Fruit fly (Drosophila melanogaster) whole organism: ENCODE results near the gene CG45690.

Experiments
- CG8478 ChIP-seq: fragments of >200 bp; optimal IDR thresholded peaks from 2 replicates; lab custom pipeline; 2018; ENCODE audit warnings: inconsistent platforms
- Dll ChIP-seq: fragments of >200 bp; optimal IDR thresholded peaks from 2 replicates; lab custom pipeline; 2017
- EcR ChIP-seq, 2 experiments: fragments of >200 bp; optimal IDR thresholded peaks; 2 replicates each; lab custom pipeline; 2017; ENCODE audit warnings: missing biosample characterization in 2 of 2, missing genetic modification characterization in 2 of 2, missing genetic modification reagents in 2 of 2
- pan ChIP-seq: fragments of >200 bp; optimal IDR thresholded peaks from 2 replicates; lab custom pipeline; 2017
- psq ChIP-seq: fragments of >200 bp; optimal IDR thresholded peaks from 2 replicates; lab custom pipeline; 2017
- usp ChIP-seq: fragments of >200 bp; optimal IDR thresholded peaks from 2 replicates; lab custom pipeline; 2017; ENCODE audit warnings: missing biosample characterization, missing genetic modification characterization, mixed read lengths

CG45690 gene

DNA sequence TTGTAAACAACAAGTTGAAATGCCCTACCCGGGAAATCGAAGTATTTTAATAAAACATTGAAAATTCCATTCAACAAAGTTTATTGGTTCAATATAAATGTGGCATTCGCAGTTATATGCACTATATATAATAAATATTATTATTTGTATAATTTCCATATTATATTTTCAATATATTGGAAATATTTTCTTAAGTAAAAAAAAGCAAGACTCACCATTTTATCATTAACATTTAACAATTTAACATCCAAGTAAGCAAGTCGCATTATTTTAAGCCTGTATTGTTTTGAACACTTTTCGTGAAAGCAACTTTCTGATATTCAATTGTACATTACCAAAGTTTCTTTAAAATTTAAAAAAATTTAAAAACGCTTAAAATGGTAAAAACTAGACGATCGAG lies at the start of gene CG45690:
CG45690 (plus strand) TSS at position 301 of the 400 bp plus-strand sequence.
- no peak for TF ChIP-seq EcR (GFP tag; optimal IDR thresholded peaks at IDR 0.05; lab: Kevin White, UChicago)
- TF ChIP-seq psq (lab: Kevin White, UChicago): no peak
- no peak for TF ChIP-seq CG8478 (lab: Kevin White, UChicago)
- no peak for TF ChIP-seq usp (GFP tag; lab: Kevin White, UChicago)

DNA sequence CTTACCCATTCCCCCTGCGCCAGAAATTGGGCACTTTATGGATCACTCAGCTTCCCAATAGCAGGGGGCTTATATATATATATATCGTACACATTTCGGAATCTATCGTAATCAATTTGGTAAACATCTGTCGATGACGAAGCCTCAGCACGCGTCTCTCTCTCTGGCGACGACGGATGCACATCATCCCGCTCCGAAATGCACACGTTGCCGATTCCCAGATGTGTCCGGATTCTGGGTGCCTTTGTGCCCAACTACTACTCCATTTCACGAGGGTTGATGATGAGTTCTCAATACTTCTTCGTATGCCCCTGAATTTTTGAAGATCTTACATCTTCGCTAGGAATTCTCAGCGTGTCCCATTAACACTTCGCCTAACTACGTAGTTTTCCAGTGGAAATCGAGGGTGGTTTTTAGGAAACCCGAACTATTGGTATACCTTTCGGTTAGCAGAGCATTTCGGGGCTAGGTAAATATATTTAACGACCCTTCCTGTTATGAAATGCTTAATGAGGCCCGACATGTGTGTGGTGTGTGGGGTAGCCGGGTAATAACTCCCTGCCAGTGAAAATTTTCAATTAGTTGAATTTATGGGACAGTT lies 49.3 kb upstream of the CG45690 start:
- TF ChIP-seq psq (lab: Kevin White, UChicago) (no peak), Dll (lab: Kevin White, UChicago) (no peak), usp (GFP tag; lab: Kevin White, UChicago) (no peak), CG8478 (lab: Kevin White, UChicago) (no peak), pan (no peak), EcR (GFP tag; optimal IDR thresholded peaks at IDR 0.05; lab: Kevin White, UChicago) (no peak)

DNA sequence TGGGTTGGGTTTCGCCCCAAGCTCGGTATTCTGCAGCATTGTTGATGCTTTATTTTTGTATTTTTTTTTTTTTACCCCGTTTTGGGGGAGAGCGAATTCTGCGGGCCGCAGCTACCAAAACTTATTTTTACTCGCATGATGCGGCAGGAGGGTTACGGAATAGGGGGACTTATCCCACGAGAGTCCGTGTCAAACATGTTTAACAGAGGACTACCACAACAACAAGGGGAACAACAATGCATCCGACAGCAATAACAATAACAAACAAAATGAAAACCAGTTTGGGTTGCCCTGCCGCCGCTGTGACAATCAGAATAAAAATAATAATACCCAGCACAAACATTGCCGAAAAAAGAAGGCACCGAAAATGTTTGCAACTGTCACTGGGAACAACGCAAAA lies 45.0 kb upstream of the CG45690 start:
- TF ChIP-seq usp (GFP tag; lab: Kevin White, UChicago) (no peak), Dll (lab: Kevin White, UChicago) (no peak), EcR (GFP tag; optimal IDR thresholded peaks at IDR 0.05; lab: Kevin White, UChicago) (no peak), pan (no peak), CG8478 (lab: Kevin White, UChicago) (no peak)

DNA sequence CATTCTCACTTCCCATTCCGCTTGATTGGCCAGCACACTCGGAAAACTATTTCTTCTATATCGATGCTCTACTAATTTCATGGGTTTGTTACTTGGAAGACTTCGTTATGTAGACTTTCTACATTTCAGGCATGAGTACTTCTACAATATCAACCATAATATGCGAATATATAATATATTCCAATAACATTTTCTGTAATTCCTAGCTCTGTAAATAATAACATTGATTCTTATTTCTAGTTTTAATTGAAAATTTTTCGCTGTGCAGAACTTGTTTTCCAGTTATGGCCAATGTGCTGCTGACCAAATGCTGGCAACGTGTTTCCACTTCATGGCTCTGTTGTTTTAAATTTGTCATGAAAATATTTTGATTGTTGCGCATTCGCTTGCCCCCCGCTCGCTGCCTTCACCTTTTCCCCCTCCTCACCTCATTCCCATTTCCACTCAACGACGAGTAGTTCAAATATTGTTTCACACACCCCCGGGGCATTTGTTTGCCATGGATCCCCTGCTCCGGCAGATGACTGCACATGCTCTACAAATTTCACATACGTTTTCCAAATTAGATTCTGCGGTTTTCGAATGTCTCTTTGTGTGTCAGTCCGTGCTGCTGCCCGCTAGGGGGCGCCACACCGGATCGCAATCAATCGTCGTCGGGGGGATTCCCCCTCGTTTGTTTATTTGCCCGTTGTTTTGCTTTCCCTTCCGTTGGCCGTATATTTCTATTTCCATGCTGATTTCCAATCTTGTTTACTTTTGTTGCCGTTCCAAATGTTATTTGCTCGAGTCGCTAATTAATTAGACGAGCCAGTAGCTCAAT lies 43.2 kb upstream of the CG45690 start:
- TF ChIP-seq psq (lab: Kevin White, UChicago) (no peak), Dll (lab: Kevin White, UChicago) (no peak), CG8478 (lab: Kevin White, UChicago) (no peak), usp (GFP tag; lab: Kevin White, UChicago) (no peak), pan (no peak), EcR (GFP tag; optimal IDR thresholded peaks at IDR 0.05; lab: Kevin White, UChicago) (no peak)

DNA sequence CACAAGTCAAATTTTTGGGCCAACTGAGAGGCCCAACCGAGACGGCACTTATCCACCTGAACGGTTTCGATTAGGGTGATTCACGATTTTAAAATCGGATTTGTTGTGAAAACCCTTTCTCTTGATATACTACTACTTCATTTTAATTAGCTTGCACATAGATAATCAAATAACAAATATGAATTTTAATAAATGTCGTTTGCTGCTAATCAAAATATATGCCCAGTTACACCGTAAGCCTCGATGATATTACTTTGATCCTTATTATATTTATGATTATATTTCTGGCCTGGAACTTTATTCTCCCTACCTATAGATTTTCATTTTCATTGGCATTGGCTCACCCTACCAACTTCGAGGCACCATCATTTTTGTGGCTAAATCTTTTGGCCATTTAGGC lies 42.2 kb upstream of the CG45690 start:
- TF ChIP-seq CG8478 (lab: Kevin White, UChicago): no peak

DNA sequence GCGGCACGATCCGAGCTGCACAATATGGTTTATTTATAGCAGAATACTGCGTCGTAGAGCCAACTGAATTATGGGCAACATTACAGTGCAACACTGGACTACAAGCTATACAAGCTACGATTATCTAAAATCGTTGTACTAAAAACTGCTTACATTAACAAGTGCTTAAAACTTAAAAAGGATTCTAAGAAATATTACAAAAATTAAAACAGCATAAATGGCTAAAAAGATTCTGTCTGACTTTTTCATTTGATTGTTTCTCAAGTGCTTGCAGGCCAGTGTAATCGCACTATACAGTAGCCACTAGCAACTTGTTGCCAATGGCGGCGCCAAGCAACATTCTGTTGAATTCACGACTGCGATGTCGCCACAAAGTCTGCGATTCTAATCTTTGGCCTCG lies 41.3 kb upstream of the CG45690 start:
- no peak for TF ChIP-seq EcR (GFP tag; optimal IDR thresholded peaks at IDR 0.05; lab: Kevin White, UChicago)
- no peak for TF ChIP-seq Dll (lab: Kevin White, UChicago)
- TF ChIP-seq CG8478 (lab: Kevin White, UChicago): no peak
- TF ChIP-seq usp (GFP tag; lab: Kevin White, UChicago): no peak
- no peak for TF ChIP-seq pan
- no peak for TF ChIP-seq psq (lab: Kevin White, UChicago)

DNA sequence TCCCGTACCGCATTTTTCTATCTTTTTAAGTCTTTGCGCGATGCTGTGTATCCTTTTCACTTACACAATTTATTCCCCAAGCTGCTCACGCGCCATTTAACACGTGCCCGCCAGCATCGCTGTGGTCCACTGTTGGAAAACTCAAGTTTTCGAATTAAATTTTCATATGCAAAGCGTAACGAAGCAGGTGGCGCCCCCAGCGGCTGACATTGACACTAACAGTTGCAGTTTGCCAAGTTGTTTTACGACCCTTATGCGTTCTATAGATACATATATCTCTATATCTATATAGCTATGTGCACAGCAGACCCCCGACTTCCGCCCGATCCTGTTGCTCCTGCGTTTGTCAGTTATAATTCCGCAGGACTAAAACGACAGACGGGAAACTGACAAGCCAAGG lies 32.1 kb upstream of the CG45690 start:
- TF ChIP-seq EcR (GFP tag; optimal IDR thresholded peaks at IDR 0.05; lab: Kevin White, UChicago) (no peak), psq (lab: Kevin White, UChicago) (no peak), Dll (lab: Kevin White, UChicago) (no peak), pan (no peak), usp (GFP tag; lab: Kevin White, UChicago) (no peak), CG8478 (lab: Kevin White, UChicago) (no peak)

DNA sequence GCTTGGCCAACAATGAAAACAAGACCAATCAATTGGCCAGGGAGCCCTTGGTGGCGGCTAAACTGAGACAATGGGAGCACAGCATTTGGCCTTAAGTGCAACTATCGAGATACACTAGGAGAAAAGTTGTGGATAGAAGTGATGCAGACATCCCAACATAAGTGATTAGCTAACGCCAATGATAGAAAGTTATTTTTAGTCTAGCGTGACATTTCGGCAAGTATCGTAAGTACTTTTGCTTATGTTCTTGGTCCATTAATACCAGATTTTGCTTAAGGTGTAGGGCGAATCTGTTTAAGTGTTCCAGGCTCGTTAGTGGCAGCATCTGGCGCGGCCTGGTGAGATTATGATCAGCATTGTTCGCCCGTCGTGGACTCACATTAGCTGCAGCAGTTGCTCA lies 25.4 kb upstream of the CG45690 start:
- TF ChIP-seq usp (GFP tag; lab: Kevin White, UChicago): no peak
- no peak for TF ChIP-seq psq (lab: Kevin White, UChicago)
- TF ChIP-seq EcR (GFP tag; optimal IDR thresholded peaks at IDR 0.05; lab: Kevin White, UChicago): no peak
- no peak for TF ChIP-seq CG8478 (lab: Kevin White, UChicago)
- no peak for TF ChIP-seq pan
- TF ChIP-seq Dll (lab: Kevin White, UChicago): no peak

DNA sequence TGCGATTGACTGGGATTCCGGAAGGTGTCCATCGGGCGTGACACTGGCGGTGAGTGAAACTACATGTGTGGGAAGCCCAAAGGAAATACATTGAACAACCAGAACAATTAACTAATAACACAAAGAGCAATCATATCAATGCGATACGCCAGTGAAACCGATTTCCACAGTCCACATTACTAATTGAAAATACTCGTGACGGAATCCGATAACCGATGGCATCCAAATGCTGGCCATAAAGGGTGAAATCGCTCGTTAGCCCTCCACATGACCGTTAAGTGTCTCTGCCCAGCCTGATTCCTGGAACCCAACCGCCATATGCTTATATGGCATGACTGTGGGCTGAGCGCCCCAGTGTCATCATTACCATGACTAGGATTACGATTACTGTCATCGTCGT lies 19.7 kb upstream of the CG45690 start, which contains the start of gene CG7329:
CG7329 (minus strand) TSS at position 101 of the 400 bp plus-strand sequence.
- TF ChIP-seq pan (no peak), usp (GFP tag; lab: Kevin White, UChicago) (no peak), CG8478 (lab: Kevin White, UChicago) (no peak)

DNA sequence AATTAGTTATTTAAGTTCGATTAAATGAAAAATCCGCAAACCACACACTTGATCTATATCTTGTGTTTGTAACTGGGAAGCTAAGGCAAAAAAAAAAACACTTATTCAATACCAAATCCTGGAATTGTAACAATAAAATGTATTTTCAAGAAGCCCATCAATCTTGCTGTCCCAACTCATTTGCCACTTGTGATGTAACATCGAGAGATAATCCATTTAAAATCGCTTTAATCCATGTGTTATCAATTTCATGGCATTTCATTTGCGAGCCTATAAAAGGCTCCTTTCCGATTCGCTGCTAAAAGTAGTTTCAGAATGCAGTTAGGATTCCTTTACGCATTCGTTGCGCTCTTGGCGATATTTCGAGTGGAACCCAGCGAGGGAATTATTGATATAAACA lies 18.4 kb upstream of the CG45690 start, which contains the start of gene CG31872:
CG31872 (plus strand) TSS at position 301 of the 400 bp plus-strand sequence.
- TF ChIP-seq pan (no peak), EcR (GFP tag; optimal IDR thresholded peaks at IDR 0.05; lab: Kevin White, UChicago) (no peak), psq (lab: Kevin White, UChicago) (no peak)

DNA sequence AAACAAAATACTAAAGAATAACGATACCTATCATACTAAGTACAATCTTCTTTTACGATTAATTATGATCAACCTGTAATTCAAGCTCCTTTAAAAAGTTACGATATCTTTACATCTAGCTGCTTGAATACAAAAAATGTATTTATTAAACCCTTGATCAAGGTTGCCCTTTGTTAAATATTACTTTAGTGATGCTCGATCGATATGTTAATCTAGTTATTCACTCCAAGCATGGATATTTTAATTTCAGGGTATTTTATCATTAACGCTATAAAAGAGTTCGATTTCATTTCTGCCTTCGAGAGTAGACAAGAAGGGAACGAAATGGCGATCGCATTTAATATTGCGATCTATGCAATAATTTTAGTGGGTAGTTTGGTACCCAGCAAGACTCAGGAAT lies 14.4 kb upstream of the CG45690 start, which contains the start of gene CG18284:
CG18284 (plus strand) TSS at position 301 of the 400 bp plus-strand sequence.
- TF ChIP-seq psq (lab: Kevin White, UChicago) (no peak), CG8478 (lab: Kevin White, UChicago) (no peak)

DNA sequence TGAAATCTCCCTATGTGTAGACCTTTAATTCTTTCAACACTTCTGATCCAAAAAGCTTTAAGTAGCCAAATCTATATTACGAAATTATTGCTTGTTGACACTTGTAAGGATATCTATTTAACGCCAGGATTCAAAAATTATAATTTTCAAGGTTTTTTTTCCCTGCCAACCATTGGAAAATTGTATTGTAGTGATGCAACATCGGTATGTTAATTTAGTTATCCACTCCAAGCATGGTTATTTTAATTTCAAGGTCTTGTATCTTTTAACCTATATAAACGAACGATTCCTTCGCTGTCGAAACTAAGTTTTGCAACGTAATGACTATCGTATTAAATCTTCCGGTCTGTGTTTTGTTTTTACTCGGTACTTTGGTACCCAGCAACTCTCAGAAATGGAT lies 12.0 kb upstream of the CG45690 start, which contains the start of gene CG17097:
CG17097 (plus strand) TSS at position 301 of the 400 bp plus-strand sequence.
- TF ChIP-seq Dll (lab: Kevin White, UChicago): no peak
- no peak for TF ChIP-seq EcR (GFP tag; optimal IDR thresholded peaks at IDR 0.05; lab: Kevin White, UChicago)
- no peak for TF ChIP-seq psq (lab: Kevin White, UChicago)
- TF ChIP-seq pan: no peak
- no peak for TF ChIP-seq CG8478 (lab: Kevin White, UChicago)
- TF ChIP-seq usp (GFP tag; lab: Kevin White, UChicago): no peak
